Worm (Caenorhabditis elegans): ENCODE data around the gene msi-1.

DNA sequence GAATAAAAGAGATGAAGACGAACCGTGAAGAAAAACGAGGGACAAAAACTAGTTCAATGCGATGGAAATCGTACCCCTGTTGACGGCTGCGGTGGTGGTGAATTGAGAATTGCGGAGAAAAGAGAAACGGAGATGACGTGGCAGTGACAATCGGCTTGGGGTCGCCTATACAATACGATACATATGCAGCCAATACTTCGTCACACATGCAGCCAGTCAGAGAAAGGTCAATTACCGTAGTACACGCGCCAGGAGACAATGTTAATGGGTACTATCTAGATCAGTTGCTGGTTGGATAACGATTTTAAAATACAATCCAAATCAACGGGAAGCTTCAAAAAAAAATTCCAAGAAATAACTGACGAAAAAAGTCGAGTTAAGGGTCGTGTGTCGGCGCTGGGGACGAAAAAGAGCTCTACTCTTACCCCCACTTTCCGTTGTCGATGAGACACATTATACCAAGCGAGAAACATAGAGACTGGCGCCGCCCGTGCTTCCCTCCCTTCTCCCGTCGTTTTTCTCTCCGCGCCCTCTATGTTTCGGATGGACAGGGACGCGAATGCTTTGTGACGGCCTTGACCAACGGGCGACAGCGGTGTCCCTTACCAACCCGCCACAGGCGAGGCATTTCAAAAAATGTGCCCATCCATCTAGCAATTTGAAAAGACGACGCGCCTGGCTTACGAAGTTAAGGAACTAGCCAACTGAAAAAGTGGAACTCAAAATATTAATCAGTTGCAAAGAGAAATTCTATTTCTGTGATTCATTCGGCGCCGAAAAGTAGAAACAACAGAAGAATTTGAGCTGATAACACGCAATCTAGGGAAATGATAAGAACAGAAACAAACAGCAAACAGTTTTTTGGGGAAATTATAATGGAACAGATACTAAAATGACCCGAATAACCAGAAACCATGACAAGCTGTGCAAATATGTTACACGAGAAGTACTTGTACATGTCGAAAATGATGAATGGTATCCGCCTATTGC lies 42.7 kb upstream of the msi-1 start:
- TF ChIP-seq nhr-77 (tag; optimal IDR thresholded peaks at IDR 0.05), result no peak
- TF ChIP-seq nhr-11 (tag; optimal IDR thresholded peaks at IDR 0.05), result no peak
- TF ChIP-seq ztf-4 (tag; optimal IDR thresholded peaks at IDR 0.05), result no peak
- TF ChIP-seq zag-1 (tag; optimal IDR thresholded peaks at IDR 0.05), result no peak
- TF ChIP-seq ztf-11 (tag; optimal IDR thresholded peaks at IDR 0.05), result no peak
- TF ChIP-seq elt-3 (tag; optimal IDR thresholded peaks at IDR 0.05), result no peak
- no peak for TF ChIP-seq fkh-10 (GFP tag; optimal IDR thresholded peaks at IDR 0.05)
- no peak for TF ChIP-seq aly-2 (tag; optimal IDR thresholded peaks at IDR 0.05)
- no peak for TF ChIP-seq skn-1 (tag; optimal IDR thresholded peaks at IDR 0.05)
- TF ChIP-seq ama-1 (optimal IDR thresholded peaks at IDR 0.05), result no peak
- TF ChIP-seq pha-4 (tag; optimal IDR thresholded peaks at IDR 0.05), result peak; percentile 17
- TF ChIP-seq egl-27 (tag; optimal IDR thresholded peaks at IDR 0.05), result no peak
- TF ChIP-seq nfya-1 (tag; optimal IDR thresholded peaks at IDR 0.05; ENCODE audit: insufficient read depth), result peak; percentile 63
- no peak for TF ChIP-seq ceh-9 (tag; optimal IDR thresholded peaks at IDR 0.05)

Measured in whole organism, L3 larva.